Worm (Caenorhabditis elegans): ENCODE results near the gene F23F1.5.

The F23F1.5 gene

ce11 chrII:65484-65883 is 34.1 kb upstream of the F23F1.5 start:
- TF ChIP-seq ztf-23 (GFP tag; IDR thresholded peaks at IDR 0.05) (no peak), med-1 (GFP tag; optimal IDR thresholded peaks at IDR 0.05; ENCODE audit: insufficient read depth) (no peak), klf-2 (GFP tag; conservative IDR thresholded peaks at IDR 0.05) (no peak), flt-1 (GFP tag; IDR thresholded peaks at IDR 0.05) (no peak), cog-1 (tag; optimal IDR thresholded peaks at IDR 0.05) (no peak), tab-1 (GFP tag; IDR thresholded peaks at IDR 0.05) (no peak), T22C8.4 (GFP tag; IDR thresholded peaks at IDR 0.05) (no peak), ztf-29 (GFP tag; IDR thresholded peaks at IDR 0.05) (no peak), ref-1 (GFP tag; conservative IDR thresholded peaks at IDR 0.05) (no peak)

ce11 chrII:61013-61412 is 29.6 kb upstream of the F23F1.5 start, which contains the start of gene C23H3.2:
Gene C23H3.2, plus strand, starts transcription at chrII:61313.
- TF ChIP-seq flt-1 (GFP tag; IDR thresholded peaks at IDR 0.05) (no peak), klf-2 (GFP tag; conservative IDR thresholded peaks at IDR 0.05) (no peak), ztf-29 (GFP tag; IDR thresholded peaks at IDR 0.05) (no peak), cog-1 (tag; optimal IDR thresholded peaks at IDR 0.05) (no peak), ztf-23 (GFP tag; IDR thresholded peaks at IDR 0.05) (no peak), med-1 (GFP tag; optimal IDR thresholded peaks at IDR 0.05; ENCODE audit: insufficient read depth) (no peak), T22C8.4 (GFP tag; IDR thresholded peaks at IDR 0.05) (no peak), ref-1 (GFP tag; conservative IDR thresholded peaks at IDR 0.05) (no peak), tab-1 (GFP tag; IDR thresholded peaks at IDR 0.05) (no peak)

ce11 chrII:60049-60448 is 28.7 kb upstream of the F23F1.5 start:
- TF ChIP-seq ztf-23 (GFP tag; IDR thresholded peaks at IDR 0.05) = no peak
- TF ChIP-seq flt-1 (GFP tag; IDR thresholded peaks at IDR 0.05) = no peak
- no peak for TF ChIP-seq tab-1 (GFP tag; IDR thresholded peaks at IDR 0.05)
- no peak for TF ChIP-seq T22C8.4 (GFP tag; IDR thresholded peaks at IDR 0.05)
- TF ChIP-seq klf-2 (GFP tag; conservative IDR thresholded peaks at IDR 0.05) = no peak
- no peak for TF ChIP-seq ztf-29 (GFP tag; IDR thresholded peaks at IDR 0.05)
- TF ChIP-seq ref-1 (GFP tag; conservative IDR thresholded peaks at IDR 0.05) = no peak
- TF ChIP-seq med-1 (GFP tag; optimal IDR thresholded peaks at IDR 0.05; ENCODE audit: insufficient read depth) = no peak
- no peak for TF ChIP-seq cog-1 (tag; optimal IDR thresholded peaks at IDR 0.05)

- TF ChIP-seq ztf-29 (GFP tag; IDR thresholded peaks at IDR 0.05) = no peak
- TF ChIP-seq klf-2 (GFP tag; conservative IDR thresholded peaks at IDR 0.05) = no peak
- TF ChIP-seq med-1 (GFP tag; optimal IDR thresholded peaks at IDR 0.05; ENCODE audit: insufficient read depth) = no peak
- TF ChIP-seq ref-1 (GFP tag; conservative IDR thresholded peaks at IDR 0.05) = no peak
- no peak for TF ChIP-seq cog-1 (tag; optimal IDR thresholded peaks at IDR 0.05)
- TF ChIP-seq ztf-23 (GFP tag; IDR thresholded peaks at IDR 0.05) = no peak
Measured at ce11 chrII:57873-58272, 26.5 kb upstream of the F23F1.5 start.

- TF ChIP-seq ztf-29 (GFP tag; IDR thresholded peaks at IDR 0.05) (no peak), T22C8.4 (GFP tag; IDR thresholded peaks at IDR 0.05) (no peak), ref-1 (GFP tag; conservative IDR thresholded peaks at IDR 0.05) (no peak), med-1 (GFP tag; optimal IDR thresholded peaks at IDR 0.05; ENCODE audit: insufficient read depth) (no peak), ztf-23 (GFP tag; IDR thresholded peaks at IDR 0.05) (no peak), flt-1 (GFP tag; IDR thresholded peaks at IDR 0.05) (no peak), klf-2 (GFP tag; conservative IDR thresholded peaks at IDR 0.05) (no peak)
Measured at ce11 chrII:57370-57769, 26.0 kb upstream of the F23F1.5 start, which contains the start of gene ascc-1. Gene ascc-1, plus strand, starts transcription at chrII:57670.

ce11 chrII:55204-55603 is 23.8 kb upstream of the F23F1.5 start, which contains the start of gene tre-5:
Gene tre-5, minus strand, starts transcription at chrII:55304.
- no peak for TF ChIP-seq med-1 (GFP tag; optimal IDR thresholded peaks at IDR 0.05; ENCODE audit: insufficient read depth)
- no peak for TF ChIP-seq tab-1 (GFP tag; IDR thresholded peaks at IDR 0.05)
- TF ChIP-seq klf-2 (GFP tag; conservative IDR thresholded peaks at IDR 0.05) = no peak
- TF ChIP-seq ztf-23 (GFP tag; IDR thresholded peaks at IDR 0.05) = no peak
- no peak for TF ChIP-seq cog-1 (tag; optimal IDR thresholded peaks at IDR 0.05)
- TF ChIP-seq ztf-29 (GFP tag; IDR thresholded peaks at IDR 0.05) = no peak
- no peak for TF ChIP-seq flt-1 (GFP tag; IDR thresholded peaks at IDR 0.05)
- no peak for TF ChIP-seq ref-1 (GFP tag; conservative IDR thresholded peaks at IDR 0.05)
- TF ChIP-seq T22C8.4 (GFP tag; IDR thresholded peaks at IDR 0.05) = no peak

ce11 chrII:51352-51751 is 20.0 kb upstream of the F23F1.5 start, which contains the start of gene sptl-1:
Gene sptl-1, plus strand, starts transcription at chrII:51652.
- TF ChIP-seq T22C8.4 (GFP tag; IDR thresholded peaks at IDR 0.05) = no peak

ce11 chrII:50862-51261 is 19.5 kb upstream of the F23F1.5 start:
- TF ChIP-seq ztf-29 (GFP tag; IDR thresholded peaks at IDR 0.05) = no peak
- TF ChIP-seq T22C8.4 (GFP tag; IDR thresholded peaks at IDR 0.05) = no peak
- no peak for TF ChIP-seq cog-1 (tag; optimal IDR thresholded peaks at IDR 0.05)
- TF ChIP-seq ref-1 (GFP tag; conservative IDR thresholded peaks at IDR 0.05) = no peak
- TF ChIP-seq med-1 (GFP tag; optimal IDR thresholded peaks at IDR 0.05; ENCODE audit: insufficient read depth) = no peak
- no peak for TF ChIP-seq tab-1 (GFP tag; IDR thresholded peaks at IDR 0.05)
- no peak for TF ChIP-seq klf-2 (GFP tag; conservative IDR thresholded peaks at IDR 0.05)
- no peak for TF ChIP-seq ztf-23 (GFP tag; IDR thresholded peaks at IDR 0.05)
- TF ChIP-seq flt-1 (GFP tag; IDR thresholded peaks at IDR 0.05) = no peak

- TF ChIP-seq klf-2 (GFP tag; conservative IDR thresholded peaks at IDR 0.05) (no peak), cog-1 (tag; optimal IDR thresholded peaks at IDR 0.05) (no peak), ref-1 (GFP tag; conservative IDR thresholded peaks at IDR 0.05) (no peak), flt-1 (GFP tag; IDR thresholded peaks at IDR 0.05) (no peak), tab-1 (GFP tag; IDR thresholded peaks at IDR 0.05) (no peak), ztf-29 (GFP tag; IDR thresholded peaks at IDR 0.05) (no peak), T22C8.4 (GFP tag; IDR thresholded peaks at IDR 0.05) (no peak), ztf-23 (GFP tag; IDR thresholded peaks at IDR 0.05) (no peak), med-1 (GFP tag; optimal IDR thresholded peaks at IDR 0.05; ENCODE audit: insufficient read depth) (no peak)
Measured at ce11 chrII:47280-47679, 15.9 kb upstream of the F23F1.5 start, which contains the start of gene C23H3.5. Gene C23H3.5, plus strand, starts transcription at chrII:47580.

- TF ChIP-seq tab-1 (GFP tag; IDR thresholded peaks at IDR 0.05) (no peak), med-1 (GFP tag; optimal IDR thresholded peaks at IDR 0.05; ENCODE audit: insufficient read depth) (no peak), klf-2 (GFP tag; conservative IDR thresholded peaks at IDR 0.05) (no peak), flt-1 (GFP tag; IDR thresholded peaks at IDR 0.05) (no peak), ref-1 (GFP tag; conservative IDR thresholded peaks at IDR 0.05) (no peak), ztf-23 (GFP tag; IDR thresholded peaks at IDR 0.05) (no peak), ztf-29 (GFP tag; IDR thresholded peaks at IDR 0.05) (no peak), cog-1 (tag; optimal IDR thresholded peaks at IDR 0.05) (no peak), T22C8.4 (GFP tag; IDR thresholded peaks at IDR 0.05) (no peak)
Measured at ce11 chrII:46116-46515, 14.7 kb upstream of the F23F1.5 start, which contains the start of gene rpt-4. Gene rpt-4, minus strand, starts transcription at chrII:46216.

All from whole organism, midembryonic.